Worm (Caenorhabditis elegans) whole organism, young adult: ENCODE measurements around the gene dhhc-6.

Source experiments
- B0019.2 ChIP-seq: fragments of 200-800 bp; sonication (Bioruptor generic); conservative IDR thresholded peaks from 2 replicates; pipeline ENCODE4 v1.3.6; 2022; ENCODE audit warnings: missing genetic modification reagents, missing genetic modification characterization, missing compliant biosample characterization
- B0261.1 ChIP-seq: sonication (generic microtip); optimal IDR thresholded peaks from 2 replicates; lab custom pipeline; 2016; ENCODE audit warnings: mild to moderate bottlenecking, missing genetic modification characterization, moderate library complexity, missing compliant biosample characterization
- B0336.3 ChIP-seq: fragments of 200-800 bp; sonication (Bioruptor generic); IDR thresholded peaks from 2 replicates; pipeline ENCODE4 v1.3.6; 2022; ENCODE audit warnings: missing genetic modification characterization, missing compliant biosample characterization
- F10E7.11 ChIP-seq: sonication (generic microtip); optimal IDR thresholded peaks from 2 replicates; lab custom pipeline; 2017; ENCODE audit warnings: mild to moderate bottlenecking, missing genetic modification characterization, moderate library complexity, missing compliant biosample characterization
- F39B2.1 ChIP-seq: fragments of 200-800 bp; sonication (Bioruptor generic); IDR thresholded peaks from 2 replicates; pipeline ENCODE4 v1.3.6; 2022; ENCODE audit warnings: missing genetic modification reagents, missing genetic modification characterization, missing compliant biosample characterization
- F57C9.4 ChIP-seq: sonication (generic microtip); optimal IDR thresholded peaks from 2 replicates; lab custom pipeline; 2017; ENCODE audit warnings: mild to moderate bottlenecking, missing genetic modification characterization, missing compliant biosample characterization
- T07F8.4 ChIP-seq: sonication (generic microtip); optimal IDR thresholded peaks from 2 replicates; lab custom pipeline; 2016; ENCODE audit warnings: mild to moderate bottlenecking, missing genetic modification characterization, moderate library complexity, missing compliant biosample characterization
- Y53F4B.3 ChIP-seq: fragments of 200-800 bp; sonication (Bioruptor generic); IDR thresholded peaks from 2 replicates; pipeline ENCODE4 v1.3.6; 2022; ENCODE audit warnings: missing genetic modification reagents, missing genetic modification characterization, missing compliant biosample characterization
- Y53G8AR.9 ChIP-seq: fragments of 200-800 bp; sonication (Bioruptor generic); conservative IDR thresholded peaks from 2 replicates; pipeline ENCODE4 v1.3.6; 2022; ENCODE audit warnings: missing genetic modification reagents, missing genetic modification characterization, missing compliant biosample characterization
- Y67H2A.10 ChIP-seq: fragments of 200-800 bp; sonication (Bioruptor generic); conservative IDR thresholded peaks from 2 replicates; pipeline ENCODE4 v1.3.6; 2022; ENCODE audit warnings: missing genetic modification reagents, missing genetic modification characterization, missing compliant biosample characterization
- Y95B8A.8 ChIP-seq: fragments of 200-800 bp; sonication (Bioruptor generic); IDR thresholded peaks from 2 replicates; pipeline ENCODE4 v1.3.6; 2022; ENCODE audit warnings: missing genetic modification reagents, missing genetic modification characterization, missing compliant biosample characterization
- ama-1 ChIP-seq, 3 experiments: fragments of 150-350 bp in 1 of 3; sonication (generic microtip) in 2 of 3; optimal IDR thresholded peaks; 2 replicates each; lab custom pipeline; 2014 to 2018; ENCODE audit warnings: missing biosample characterization in 2 of 3, missing genetic modification characterization in 2 of 3, missing genetic modification reagents in 2 of 3
- atf-7 ChIP-seq: sonication (generic microtip); optimal IDR thresholded peaks from 2 replicates; lab custom pipeline; 2017; ENCODE audit warnings: mild to moderate bottlenecking, missing genetic modification characterization, missing compliant biosample characterization
- attf-3 ChIP-seq: fragments of 200-800 bp; sonication (Bioruptor generic); conservative IDR thresholded peaks from 2 replicates; pipeline ENCODE4 v1.3.6; 2022; ENCODE audit warnings: missing genetic modification reagents, missing genetic modification characterization, missing compliant biosample characterization
- attf-6 ChIP-seq: fragments of 200-800 bp; sonication (Bioruptor generic); IDR thresholded peaks from 2 replicates; pipeline ENCODE4 v1.3.6; 2022; ENCODE audit warnings: missing genetic modification reagents, missing genetic modification characterization, missing compliant biosample characterization
- cebp-1 ChIP-seq, 2 experiments: fragments of 200-800 bp in 1 of 2; sonication (Bioruptor generic) in 1 of 2; sonication (generic microtip) in 1 of 2; IDR thresholded peaks in 1 of 2; optimal IDR thresholded peaks in 1 of 2; 2 replicates each; pipeline versions ENCODE4 v1.3.6 to Lab custom; 2017 to 2022; ENCODE audit warnings: missing compliant biosample characterization in 2 of 2, missing genetic modification characterization in 2 of 2, mild to moderate bottlenecking in 1 of 2, missing genetic modification reagents in 1 of 2, moderate library complexity in 1 of 2
- ceh-58 ChIP-seq: fragments of 200-800 bp; sonication (Bioruptor generic); IDR thresholded peaks from 2 replicates; pipeline ENCODE4 v1.3.6; 2022; ENCODE audit warnings: missing genetic modification characterization, missing compliant biosample characterization
- ceh-79 ChIP-seq: sonication (generic microtip); optimal IDR thresholded peaks from 2 replicates; lab custom pipeline; 2017; ENCODE audit warnings: mild to moderate bottlenecking, missing genetic modification characterization, missing compliant biosample characterization
- dpff-1 ChIP-seq: sonication (generic microtip); optimal IDR thresholded peaks from 2 replicates; lab custom pipeline; 2017; ENCODE audit warnings: mild to moderate bottlenecking, missing genetic modification characterization, missing compliant biosample characterization
- dpl-1 ChIP-seq: fragments of 150-350 bp; optimal IDR thresholded peaks from 2 replicates; lab custom pipeline; 2014; ENCODE audit warnings: missing biosample characterization, missing genetic modification reagents, missing genetic modification characterization
- egl-18 ChIP-seq: fragments of 200-800 bp; sonication (Bioruptor generic); IDR thresholded peaks from 2 replicates; pipeline ENCODE4 v1.3.6; 2022; ENCODE audit warnings: missing genetic modification reagents, missing genetic modification characterization, missing compliant biosample characterization
- ekl-4 ChIP-seq: fragments of 200-800 bp; sonication (Bioruptor generic); IDR thresholded peaks from 2 replicates; pipeline ENCODE4 v1.3.6; 2022; ENCODE audit warnings: missing genetic modification reagents, missing genetic modification characterization, missing compliant biosample characterization
- fkh-3 ChIP-seq: sonication (generic microtip); optimal IDR thresholded peaks from 2 replicates; lab custom pipeline; 2016; ENCODE audit warnings: mild to moderate bottlenecking, missing genetic modification characterization, missing compliant biosample characterization
- gei-17 ChIP-seq: fragments of 200-800 bp; sonication (Bioruptor generic); optimal IDR thresholded peaks from 2 replicates; lab custom pipeline; 2018; ENCODE audit warnings: mild to moderate bottlenecking, missing genetic modification characterization, missing compliant biosample characterization
- hlh-26 ChIP-seq: fragments of 200-800 bp; sonication (Bioruptor generic); conservative IDR thresholded peaks from 2 replicates; pipeline ENCODE4 v1.3.6; 2022; ENCODE audit warnings: missing genetic modification reagents, missing genetic modification characterization, missing compliant biosample characterization
- madf-3 ChIP-seq: fragments of 200-800 bp; sonication (Bioruptor generic); IDR thresholded peaks from 2 replicates; pipeline ENCODE4 v1.3.6; 2022; ENCODE audit warnings: missing genetic modification reagents, missing genetic modification characterization, missing compliant biosample characterization
- madf-6 ChIP-seq: fragments of 200-800 bp; sonication (Bioruptor generic); IDR thresholded peaks from 2 replicates; pipeline ENCODE4 v1.3.6; 2022; ENCODE audit warnings: missing genetic modification reagents, missing genetic modification characterization, missing compliant biosample characterization
- nfyb-1 ChIP-seq: fragments of 200-800 bp; sonication (Bioruptor generic); IDR thresholded peaks from 2 replicates; pipeline ENCODE4 v1.3.6; 2022; ENCODE audit warnings: missing genetic modification reagents, missing genetic modification characterization, missing compliant biosample characterization
- nhr-80 ChIP-seq: sonication (generic microtip); optimal IDR thresholded peaks from 2 replicates; lab custom pipeline; 2016; ENCODE audit warnings: missing genetic modification characterization, missing compliant biosample characterization
- pha-4 ChIP-seq: fragments of 150-350 bp; sonication (generic microtip); optimal IDR thresholded peaks from 2 replicates; lab custom pipeline; 2014; ENCODE audit warnings: missing biosample characterization, missing genetic modification reagents, missing genetic modification characterization
- sdz-38 ChIP-seq: sonication (generic microtip); optimal IDR thresholded peaks from 2 replicates; lab custom pipeline; 2016; ENCODE audit warnings: missing genotype, missing genetic modification characterization, missing compliant biosample characterization
- sea-2 ChIP-seq: fragments of 200-800 bp; sonication (Bioruptor generic); IDR thresholded peaks from 2 replicates; pipeline ENCODE4 v1.3.6; 2022; ENCODE audit warnings: missing genetic modification characterization, missing compliant biosample characterization
- tbx-9 ChIP-seq: sonication (generic microtip); optimal IDR thresholded peaks from 2 replicates; lab custom pipeline; 2016; ENCODE audit warnings: borderline replicate concordance, missing genetic modification characterization, inconsistent platforms, missing compliant biosample characterization
- unc-130 ChIP-seq: sonication (generic microtip); optimal IDR thresholded peaks from 2 replicates; lab custom pipeline; 2016; ENCODE audit warnings: missing genetic modification reagents, missing genetic modification characterization, missing compliant biosample characterization
- unc-62 ChIP-seq: fragments of 150-350 bp; optimal IDR thresholded peaks from 2 replicates; lab custom pipeline; 2014; ENCODE audit warnings: missing biosample characterization, missing genetic modification reagents, missing genetic modification characterization
- ztf-18 ChIP-seq: sonication (generic microtip); optimal IDR thresholded peaks from 2 replicates; lab custom pipeline; 2016; ENCODE audit warnings: missing genotype, mild to moderate bottlenecking, missing genetic modification characterization, missing compliant biosample characterization

dhhc-6 gene

DNA sequence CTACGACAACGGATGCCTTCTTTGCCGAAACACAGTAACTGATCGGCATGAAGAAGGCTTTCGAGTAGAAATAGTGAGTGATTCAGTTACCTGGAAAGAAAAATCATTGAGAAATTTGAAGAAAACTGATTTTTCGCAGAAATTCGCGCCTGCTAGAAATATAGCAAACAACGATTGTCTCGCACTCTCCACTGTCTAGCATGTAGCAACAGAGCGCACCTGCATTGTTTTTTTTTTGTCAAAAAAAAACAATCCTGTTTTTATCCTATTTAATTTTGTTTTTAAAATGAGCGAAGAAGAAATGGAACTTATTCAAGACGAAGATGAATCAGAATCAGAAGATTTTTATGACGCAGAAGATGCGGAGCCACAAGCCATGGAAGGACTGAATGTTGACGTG lies 3.7 kb upstream of the dhhc-6 start, which contains the start of the genes ddb-1 and M18.6 (continued):
- TF ChIP-seq egl-18 (GFP tag; lab: Robert Waterston, UW), result no peak
- no peak for TF ChIP-seq atf-7
- no peak for TF ChIP-seq attf-6 (GFP tag; lab: Robert Waterston, UW)
- TF ChIP-seq B0336.3, result no peak
- no peak for TF ChIP-seq ceh-79 (tag; lab: Kevin White, UChicago)

- TF ChIP-seq B0019.2 (GFP tag; lab: Robert Waterston, UW), result no peak
- no peak for TF ChIP-seq madf-6 (GFP tag; lab: Robert Waterston, UW)
- TF ChIP-seq T07F8.4 (tag; lab: Kevin White, UChicago), result no peak
- TF ChIP-seq madf-3 (GFP tag; lab: Robert Waterston, UW), result peak; percentile 89
- TF ChIP-seq nfyb-1 (GFP tag; lab: Robert Waterston, UW), result no peak
- TF ChIP-seq ceh-58, result no peak
- no peak for TF ChIP-seq dpl-1 (GFP tag; lab: Kevin White, UChicago)
- TF ChIP-seq B0261.1 (tag; lab: Kevin White, UChicago), result no peak
- no peak for TF ChIP-seq unc-130 (GFP tag; lab: Kevin White, UChicago)
- TF ChIP-seq sea-2 (GFP tag; lab: Robert Waterston, UW), result no peak
- TF ChIP-seq fkh-3, result no peak
- no peak for TF ChIP-seq Y53G8AR.9 (GFP tag; lab: Robert Waterston, UW)
- no peak for TF ChIP-seq cebp-1 (GFP tag; IDR thresholded peaks at IDR 0.05; lab: Robert Waterston, UW)
- TF ChIP-seq cebp-1 (tag; optimal IDR thresholded peaks at IDR 0.05; lab: Kevin White, UChicago), result peak; percentile 8
- TF ChIP-seq ekl-4, result no peak
- TF ChIP-seq dpff-1 (tag; lab: Kevin White, UChicago), result no peak
- TF ChIP-seq unc-62 (GFP tag; lab: Kevin White, UChicago), result no peak
- no peak for TF ChIP-seq hlh-26 (GFP tag; lab: Robert Waterston, UW)
- TF ChIP-seq pha-4 (tag; lab: Kevin White, UChicago), result no peak
- TF ChIP-seq sdz-38, result no peak
- TF ChIP-seq Y53F4B.3 (GFP tag; lab: Robert Waterston, UW), result no peak
- TF ChIP-seq attf-3 (GFP tag; lab: Robert Waterston, UW), result no peak
- no peak for TF ChIP-seq F10E7.11 (tag; lab: Kevin White, UChicago)
- TF ChIP-seq F57C9.4 (tag; lab: Kevin White, UChicago), result no peak
- no peak for TF ChIP-seq gei-17
- TF ChIP-seq tbx-9, result no peak
- TF ChIP-seq Y95B8A.8 (GFP tag; lab: Robert Waterston, UW), result no peak
- TF ChIP-seq B0336.3, result no peak
- TF ChIP-seq F39B2.1 (GFP tag; lab: Robert Waterston, UW), result no peak
- TF ChIP-seq Y67H2A.10 (GFP tag; lab: Robert Waterston, UW), result no peak
- TF ChIP-seq ztf-18 (tag; lab: Kevin White, UChicago), result no peak
- TF ChIP-seq nhr-80 (tag; lab: Kevin White, UChicago), result peak; percentile 6
- TF ChIP-seq ama-1 (optimal IDR thresholded peaks at IDR 0.05; lab: Kevin White, UChicago), result no peak
- TF ChIP-seq ama-1 (GFP tag; optimal IDR thresholded peaks at IDR 0.05; lab: Kevin White, UChicago), result peak in 1 of 2 experiments; percentile 15
Observed at ce11 chrIV:12122874-12123664, 1.7 kb upstream of the dhhc-6 start, which contains the start of gene aly-3. aly-3 (plus strand) TSS chrIV:12123282.
